Worm (Caenorhabditis elegans) whole organism, L1 larva: ENCODE measurements around the gene orc-2.

Source experiments
- ces-1 ChIP-seq: fragments of 150-350 bp; optimal IDR thresholded peaks from 2 replicates; lab custom pipeline; 2014; ENCODE audit warnings: missing biosample characterization, missing genetic modification reagents, missing genetic modification characterization
- efl-3 ChIP-seq: fragments of 200-800 bp; sonication (Bioruptor generic); optimal IDR thresholded peaks from 2 replicates; lab custom pipeline; 2018; ENCODE audit warnings: mild to moderate bottlenecking, missing genetic modification characterization, missing compliant biosample characterization
- fkh-4 ChIP-seq: sonication (generic microtip); optimal IDR thresholded peaks from 2 replicates; lab custom pipeline; 2016; ENCODE audit warnings: missing compliant biosample characterization, missing genetic modification characterization, borderline replicate concordance
- irx-1 ChIP-seq: sonication (generic microtip); optimal IDR thresholded peaks from 2 replicates; lab custom pipeline; 2016; ENCODE audit warnings: missing genetic modification characterization, missing compliant biosample characterization
- jun-1 ChIP-seq: fragments of 150-350 bp; optimal IDR thresholded peaks from 2 replicates; lab custom pipeline; 2014; ENCODE audit warnings: missing biosample characterization, missing genetic modification reagents, missing genetic modification characterization
- lin-13 ChIP-seq: fragments of 150-350 bp; optimal IDR thresholded peaks from 2 replicates; lab custom pipeline; 2014; ENCODE audit warnings: missing biosample characterization, missing genetic modification reagents, missing genetic modification characterization
- nhr-28 ChIP-seq: fragments of 150-350 bp; optimal IDR thresholded peaks from 2 replicates; lab custom pipeline; 2014; ENCODE audit warnings: missing biosample characterization, missing genetic modification characterization
- rnt-1 ChIP-seq: sonication (generic microtip); optimal IDR thresholded peaks from 2 replicates; lab custom pipeline; 2016; ENCODE audit warnings: mild to moderate bottlenecking, missing genetic modification characterization, moderate library complexity, missing compliant biosample characterization
- skn-1 ChIP-seq: fragments of 150-350 bp; optimal IDR thresholded peaks from 2 replicates; lab custom pipeline; 2014; ENCODE audit warnings: missing biosample characterization, missing genetic modification characterization
- unc-62 ChIP-seq: fragments of 150-350 bp; optimal IDR thresholded peaks from 2 replicates; lab custom pipeline; 2014; ENCODE audit warnings: missing biosample characterization, missing genetic modification reagents, missing genetic modification characterization

- TF ChIP-seq fkh-4 (tag; lab: Kevin White, UChicago) (no peak), skn-1 (tag; lab: Kevin White, UChicago) (no peak), efl-3 (GFP tag; lab: Kevin White, UChicago) (no peak), irx-1 (tag; lab: Kevin White, UChicago) (no peak), jun-1 (tag; lab: Kevin White, UChicago) (no peak), unc-62 (GFP tag; lab: Kevin White, UChicago) (no peak), nhr-28 (tag; lab: Kevin White, UChicago) (no peak), lin-13 (GFP tag; lab: Kevin White, UChicago) (no peak), rnt-1 (tag; lab: Kevin White, UChicago) (no peak), ces-1 (GFP tag; lab: Kevin White, UChicago) (no peak)
Measured at ce11 chrII:10834717-10835116, 39.0 kb upstream of the orc-2 start.
